Worm (Caenorhabditis elegans): ENCODE data around the gene pph-5.

DNA sequence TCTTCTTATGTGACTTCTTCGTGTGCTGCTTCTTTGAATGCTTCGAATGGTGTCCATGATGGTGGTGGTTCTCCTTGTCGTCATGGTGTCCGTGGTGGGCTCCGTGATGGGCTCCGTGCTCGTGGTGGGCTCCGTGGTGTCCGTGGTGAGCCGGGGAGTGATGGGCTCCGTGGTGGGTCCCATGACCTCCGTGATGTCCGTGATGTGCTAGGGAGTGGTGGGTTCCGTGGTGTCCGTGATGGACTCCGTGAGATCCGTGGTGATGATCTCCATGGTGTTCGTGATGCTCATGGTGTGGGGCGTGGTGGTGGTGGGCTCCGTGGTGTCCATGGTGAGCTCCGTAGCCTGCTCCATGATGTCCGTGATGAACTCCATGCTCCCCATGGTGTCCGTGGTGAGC is 10.8 kb downstream of the pph-5 start:
- TF ChIP-seq Y67H2A.10 (GFP tag; conservative IDR thresholded peaks at IDR 0.05) (no peak), F37B4.10 (GFP tag; IDR thresholded peaks at IDR 0.05) (no peak), pha-4 (tag; optimal IDR thresholded peaks at IDR 0.05) (no peak), C06A6.2 (GFP tag; conservative IDR thresholded peaks at IDR 0.05) (no peak), hlh-26 (GFP tag; conservative IDR thresholded peaks at IDR 0.05) (no peak), pbrm-1 (GFP tag; IDR thresholded peaks at IDR 0.05) (no peak), nfyb-1 (GFP tag; IDR thresholded peaks at IDR 0.05) (no peak), ama-1 (optimal IDR thresholded peaks at IDR 0.05) (no peak), ama-1 (GFP tag; optimal IDR thresholded peaks at IDR 0.05) (no peak), lag-1 (GFP tag; IDR thresholded peaks at IDR 0.05) (no peak), let-607 (tag; optimal IDR thresholded peaks at IDR 0.05) (no peak), snpc-1.1 (tag; optimal IDR thresholded peaks at IDR 0.05; ENCODE audit: insufficient read depth) (no peak), aptf-3 (GFP tag; IDR thresholded peaks at IDR 0.05) (no peak), lin-35 (GFP tag; optimal IDR thresholded peaks at IDR 0.05) (no peak), B0261.1 (tag; optimal IDR thresholded peaks at IDR 0.05) (no peak)

Measured in whole organism, young adult.